Worm (Caenorhabditis elegans): Measurements from ENCODE around the gene srh-7.
A peak's percentile ranks its signal among the peaks of the same experiment; 100 is the strongest.

srh-7 gene

DNA sequence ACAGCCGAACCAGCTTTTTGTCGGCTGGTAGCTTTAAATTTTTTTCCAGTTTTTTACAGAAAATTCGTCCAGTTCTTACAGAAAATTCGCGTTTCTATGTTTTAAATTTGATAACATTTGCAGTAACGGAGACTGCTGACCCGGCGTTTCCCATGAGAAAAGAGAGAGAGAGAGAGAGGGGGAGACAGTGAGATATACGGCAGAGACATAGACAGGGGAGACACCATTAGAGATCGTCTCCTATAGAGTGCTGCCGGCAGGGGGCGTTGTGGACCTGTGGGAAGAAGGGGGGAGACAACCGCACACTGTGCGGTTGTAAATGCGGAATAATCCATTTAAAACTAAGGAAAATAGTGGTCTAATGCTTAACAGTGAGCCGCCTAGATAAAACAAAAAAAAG is 21.6 kb downstream of the srh-7 start:
- TF ChIP-seq flt-1 (GFP tag; IDR thresholded peaks at IDR 0.05) (0 out of 2 replicates have a peak, but pooled peaks have one; percentile 23), B0310.2 (tag; optimal IDR thresholded peaks at IDR 0.05) (no peak)

DNA sequence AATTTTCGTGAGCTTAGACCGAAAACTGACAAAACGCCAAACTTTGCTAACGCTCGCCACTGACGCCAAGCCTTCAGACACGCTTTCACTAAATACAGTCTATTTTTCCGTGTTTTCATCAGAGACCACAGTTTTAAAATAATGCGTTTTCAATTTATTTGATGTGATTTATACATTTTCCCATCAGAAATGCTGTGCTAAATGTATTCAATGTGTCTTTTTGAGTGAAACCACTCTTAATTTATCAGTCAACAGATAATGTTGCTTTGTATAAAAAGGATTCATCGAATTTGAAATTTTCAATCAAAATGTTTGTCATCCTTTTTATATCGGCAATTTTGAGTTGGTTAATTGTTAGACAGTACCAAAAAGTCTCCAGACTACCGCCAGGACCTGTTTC is 23.3 kb downstream of the srh-7 start, which contains the start of gene cyp-35A4:
Gene cyp-35A4, plus strand, starts transcription at position 301 of the 400 bp plus-strand sequence.
- TF ChIP-seq pes-1 (GFP tag; IDR thresholded peaks at IDR 0.05), result no peak
- no peak for TF ChIP-seq tbx-11 (GFP tag; IDR thresholded peaks at IDR 0.05)
- no peak for TF ChIP-seq ets-7 (tag; optimal IDR thresholded peaks at IDR 0.05)
- TF ChIP-seq ceh-36 (tag; optimal IDR thresholded peaks at IDR 0.05), result no peak
- no peak for TF ChIP-seq tra-4 (tag; optimal IDR thresholded peaks at IDR 0.05)
- TF ChIP-seq flt-1 (GFP tag; IDR thresholded peaks at IDR 0.05), result no peak
- TF ChIP-seq F13C5.2 (tag; optimal IDR thresholded peaks at IDR 0.05), result no peak

DNA sequence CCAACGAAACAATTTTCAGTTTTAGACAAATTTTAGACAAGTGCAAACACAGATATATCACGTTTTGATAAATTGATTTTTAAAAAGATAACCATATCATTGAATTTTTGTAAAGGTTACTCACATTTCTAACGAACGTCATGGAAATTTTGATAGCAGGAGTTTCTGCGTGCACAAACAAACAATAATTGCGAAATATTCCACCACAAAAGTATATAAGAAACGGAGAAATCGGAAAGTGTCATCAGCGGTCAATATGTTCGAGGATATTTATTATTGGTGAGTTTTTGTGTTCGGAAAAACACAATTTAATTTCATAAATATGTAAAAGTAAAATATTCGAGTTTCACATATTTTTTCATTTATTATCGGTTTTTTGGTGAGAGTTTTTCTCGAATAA is 26.3 kb downstream of the srh-7 start, which contains the start of gene C49G7.7:
Gene C49G7.7, plus strand, starts transcription at position 174 of the 400 bp plus-strand sequence.
- no peak for TF ChIP-seq aly-1 (tag; optimal IDR thresholded peaks at IDR 0.05)
- TF ChIP-seq ets-7 (tag; optimal IDR thresholded peaks at IDR 0.05), result no peak
- TF ChIP-seq F13C5.2 (tag; optimal IDR thresholded peaks at IDR 0.05), result no peak
- TF ChIP-seq hnd-1 (tag; optimal IDR thresholded peaks at IDR 0.05), result no peak

DNA sequence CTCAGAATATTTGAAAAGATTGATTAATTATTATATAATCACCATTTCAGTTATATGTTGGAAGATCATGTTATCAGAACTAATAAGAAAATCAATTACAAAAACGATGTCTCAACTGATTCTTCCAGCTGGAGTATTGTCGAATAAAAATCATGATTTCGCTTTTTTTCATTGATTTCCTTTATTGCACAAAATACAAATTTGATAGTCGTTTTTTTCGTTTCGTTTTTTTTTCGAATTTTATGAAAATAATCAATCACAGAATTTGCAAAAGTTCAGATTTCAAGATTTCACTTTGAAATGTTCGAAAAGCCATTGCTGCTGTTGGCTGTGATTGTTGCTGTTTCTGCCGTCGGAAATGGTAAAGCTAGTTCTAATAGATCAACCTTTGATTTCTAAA is 27.8 kb downstream of the srh-7 start, which contains the start of gene C49G7.13:
Gene C49G7.13, plus strand, starts transcription at position 301 of the 400 bp plus-strand sequence.
- TF ChIP-seq ets-7 (tag; optimal IDR thresholded peaks at IDR 0.05), result no peak
- no peak for TF ChIP-seq ceh-36 (tag; optimal IDR thresholded peaks at IDR 0.05)
- TF ChIP-seq hmg-4 (GFP tag; optimal IDR thresholded peaks at IDR 0.05), result no peak
- TF ChIP-seq scrt-1 (GFP tag; IDR thresholded peaks at IDR 0.05), result no peak
- TF ChIP-seq hnd-1 (tag; optimal IDR thresholded peaks at IDR 0.05), result no peak
- TF ChIP-seq B0310.2 (tag; optimal IDR thresholded peaks at IDR 0.05), result no peak

DNA sequence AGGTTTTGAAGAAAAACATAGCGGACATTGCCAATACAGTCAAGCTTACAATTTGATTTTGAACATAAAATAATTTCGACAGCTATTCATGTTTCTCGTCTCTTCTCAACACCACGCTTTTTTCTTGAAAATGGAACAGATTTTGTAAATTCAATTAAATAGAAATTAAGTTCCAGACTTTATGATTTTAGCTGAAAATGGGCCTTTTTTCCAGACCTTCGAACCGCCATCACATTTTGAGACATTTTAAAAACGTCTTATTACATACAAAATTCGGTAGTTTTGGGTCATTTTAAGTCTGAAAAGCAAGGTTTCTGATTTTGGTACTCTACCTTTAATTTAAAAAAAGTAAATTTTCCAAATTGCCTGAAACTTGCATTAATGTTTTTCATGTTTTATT is 30.1 kb downstream of the srh-7 start, which contains the start of gene C49G7.12:
Gene C49G7.12, plus strand, starts transcription at position 301 of the 400 bp plus-strand sequence.
- TF ChIP-seq scrt-1 (GFP tag; IDR thresholded peaks at IDR 0.05) (no peak), sea-1 (GFP tag; conservative IDR thresholded peaks at IDR 0.05) (no peak), tbx-11 (GFP tag; IDR thresholded peaks at IDR 0.05) (no peak), hnd-1 (tag; optimal IDR thresholded peaks at IDR 0.05) (no peak), B0310.2 (tag; optimal IDR thresholded peaks at IDR 0.05) (no peak), F13C5.2 (tag; optimal IDR thresholded peaks at IDR 0.05) (no peak), tbx-37 (GFP tag; conservative IDR thresholded peaks at IDR 0.05) (no peak), ets-7 (tag; optimal IDR thresholded peaks at IDR 0.05) (no peak), pes-1 (GFP tag; IDR thresholded peaks at IDR 0.05) (no peak), ama-1 (optimal IDR thresholded peaks at IDR 0.05) (no peak), hmg-4 (GFP tag; optimal IDR thresholded peaks at IDR 0.05) (no peak)

DNA sequence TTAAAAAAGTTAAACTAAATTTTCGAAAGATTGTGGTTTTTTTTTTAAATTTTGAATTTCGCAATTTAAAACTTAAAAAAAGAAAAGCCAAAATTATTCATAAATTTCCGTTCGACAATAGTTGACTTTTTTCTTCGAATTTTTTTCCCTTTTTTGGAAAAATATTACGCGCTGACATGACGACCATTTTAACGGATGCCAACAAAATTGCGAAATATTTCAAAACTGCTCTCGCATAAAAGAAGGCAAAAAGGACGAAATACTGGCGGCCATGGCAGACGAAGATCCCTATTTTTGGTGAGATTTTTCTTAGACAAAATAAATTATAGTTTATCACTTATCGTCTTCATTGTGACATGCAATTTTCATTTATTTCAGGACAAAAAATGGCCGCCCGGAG is 30.5 kb downstream of the srh-7 start:
- TF ChIP-seq hnd-1 (tag; optimal IDR thresholded peaks at IDR 0.05) (no peak), flt-1 (GFP tag; IDR thresholded peaks at IDR 0.05) (no peak), ceh-13 (GFP tag; optimal IDR thresholded peaks at IDR 0.05) (no peak), sea-1 (GFP tag; conservative IDR thresholded peaks at IDR 0.05) (no peak), F13C5.2 (tag; optimal IDR thresholded peaks at IDR 0.05) (no peak), pes-1 (GFP tag; IDR thresholded peaks at IDR 0.05) (no peak), ets-7 (tag; optimal IDR thresholded peaks at IDR 0.05) (no peak), B0310.2 (tag; optimal IDR thresholded peaks at IDR 0.05) (no peak), aly-1 (tag; optimal IDR thresholded peaks at IDR 0.05) (no peak), tbx-37 (GFP tag; conservative IDR thresholded peaks at IDR 0.05) (no peak), scrt-1 (GFP tag; IDR thresholded peaks at IDR 0.05) (no peak), tbx-11 (GFP tag; IDR thresholded peaks at IDR 0.05) (no peak), hmg-4 (GFP tag; optimal IDR thresholded peaks at IDR 0.05) (no peak), tra-4 (tag; optimal IDR thresholded peaks at IDR 0.05) (no peak), hmbx-1 (tag; optimal IDR thresholded peaks at IDR 0.05) (no peak), ceh-36 (tag; optimal IDR thresholded peaks at IDR 0.05) (no peak), ama-1 (optimal IDR thresholded peaks at IDR 0.05) (no peak)

DNA sequence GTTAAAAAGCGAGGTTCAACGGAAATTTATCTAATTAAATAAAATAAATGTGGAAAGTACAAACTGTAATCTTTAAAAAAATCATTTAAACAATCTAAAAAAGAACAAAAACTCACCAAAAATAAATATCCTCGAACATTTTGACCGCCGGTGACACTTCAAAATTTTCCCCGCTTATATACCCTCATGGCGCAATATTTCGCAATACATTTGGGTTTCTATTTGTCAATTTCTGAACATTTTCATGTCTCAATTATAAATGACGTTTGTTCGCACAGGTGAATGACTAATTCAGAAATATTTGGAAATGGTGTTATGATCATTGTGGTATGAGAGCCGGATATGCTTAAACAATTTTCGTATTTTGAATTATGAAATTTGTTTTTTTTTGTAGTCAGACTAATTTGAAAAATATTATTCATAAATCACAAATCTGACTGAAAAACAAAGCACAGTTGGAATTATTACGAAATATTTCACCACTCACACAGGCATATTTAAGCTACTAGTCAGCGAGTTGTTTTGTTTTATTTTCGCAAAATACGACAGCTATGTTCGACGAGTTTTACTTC is 33.9 kb downstream of the srh-7 start, which contains the start of the genes C49G7.10 and irg-2:
Gene C49G7.10, minus strand, starts transcription at position 169 of the 572 bp plus-strand sequence.
Gene irg-2, plus strand, starts transcription at position 329 of the 572 bp plus-strand sequence.
- TF ChIP-seq aly-1 (tag; optimal IDR thresholded peaks at IDR 0.05) (no peak), hnd-1 (tag; optimal IDR thresholded peaks at IDR 0.05) (no peak), ets-7 (tag; optimal IDR thresholded peaks at IDR 0.05) (no peak), F13C5.2 (tag; optimal IDR thresholded peaks at IDR 0.05) (no peak), tra-4 (tag; optimal IDR thresholded peaks at IDR 0.05) (no peak), tbx-11 (GFP tag; IDR thresholded peaks at IDR 0.05) (no peak), B0310.2 (tag; optimal IDR thresholded peaks at IDR 0.05) (no peak)

DNA sequence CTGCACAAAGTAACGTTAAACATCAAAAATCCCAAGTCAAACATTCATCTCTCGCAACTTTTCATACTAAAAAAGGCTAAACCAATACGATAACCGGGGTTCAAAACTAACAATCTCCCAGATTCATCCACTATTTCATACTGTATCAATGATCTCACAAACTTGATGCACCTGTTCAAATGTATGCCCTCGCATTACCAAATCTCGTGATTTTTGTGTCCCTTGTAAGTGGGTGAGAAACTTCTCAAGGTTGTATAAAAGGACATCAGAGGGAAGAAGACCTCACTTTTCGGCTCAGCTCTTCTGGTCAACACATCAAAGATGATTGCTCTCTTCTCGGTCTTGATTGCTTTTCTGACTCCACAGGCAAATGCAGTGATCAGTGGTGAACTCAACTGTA is 35.6 kb downstream of the srh-7 start, which contains the start of gene phat-3:
Gene phat-3, plus strand, starts transcription at position 301 of the 400 bp plus-strand sequence.
- TF ChIP-seq ceh-13 (GFP tag; optimal IDR thresholded peaks at IDR 0.05) (no peak), hmbx-1 (tag; optimal IDR thresholded peaks at IDR 0.05) (no peak)

DNA sequence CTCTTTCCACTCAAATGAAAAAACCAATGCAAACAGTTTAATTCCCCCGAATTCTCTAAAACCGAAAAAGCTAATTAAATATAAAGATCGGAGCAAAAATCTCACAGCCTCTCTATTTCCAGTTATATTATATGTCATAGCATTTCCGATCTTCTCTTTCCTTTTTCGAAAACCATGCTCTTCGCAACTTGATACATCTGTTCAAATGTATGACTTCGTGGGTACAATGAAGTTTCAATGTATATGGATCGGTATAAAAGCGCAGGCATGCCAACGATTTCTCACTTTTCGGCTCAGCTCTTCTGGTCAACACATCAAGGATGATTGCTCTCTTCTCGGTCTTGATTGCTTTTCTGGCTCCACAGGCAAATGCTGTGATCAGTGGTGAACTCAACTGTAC is 38.1 kb downstream of the srh-7 start, which contains the start of gene phat-7:
Gene phat-7, plus strand, starts transcription at position 301 of the 400 bp plus-strand sequence.
- TF ChIP-seq B0310.2 (tag; optimal IDR thresholded peaks at IDR 0.05) (no peak), ceh-36 (tag; optimal IDR thresholded peaks at IDR 0.05) (no peak), hnd-1 (tag; optimal IDR thresholded peaks at IDR 0.05) (no peak), tbx-37 (GFP tag; conservative IDR thresholded peaks at IDR 0.05) (no peak), ceh-13 (GFP tag; optimal IDR thresholded peaks at IDR 0.05) (no peak), pes-1 (GFP tag; IDR thresholded peaks at IDR 0.05) (no peak), flt-1 (GFP tag; IDR thresholded peaks at IDR 0.05) (no peak), sea-1 (GFP tag; conservative IDR thresholded peaks at IDR 0.05) (no peak), ama-1 (optimal IDR thresholded peaks at IDR 0.05) (no peak), tra-4 (tag; optimal IDR thresholded peaks at IDR 0.05) (no peak), hmbx-1 (tag; optimal IDR thresholded peaks at IDR 0.05) (no peak), tbx-11 (GFP tag; IDR thresholded peaks at IDR 0.05) (no peak), aly-1 (tag; optimal IDR thresholded peaks at IDR 0.05) (no peak), ets-7 (tag; optimal IDR thresholded peaks at IDR 0.05) (no peak), scrt-1 (GFP tag; IDR thresholded peaks at IDR 0.05) (no peak), F13C5.2 (tag; optimal IDR thresholded peaks at IDR 0.05) (no peak), hmg-4 (GFP tag; optimal IDR thresholded peaks at IDR 0.05) (no peak)

Data from whole organism, early embryonic.